Worm (Caenorhabditis elegans) whole organism, late embryonic: ENCODE results near the gene grl-14.

ENCODE experiments used
- C08G9.2 ChIP-seq: sonication (generic microtip); optimal IDR thresholded peaks from 2 replicates; lab custom pipeline; 2016; ENCODE audit warnings: mild to moderate bottlenecking, missing genetic modification characterization, moderate library complexity, missing compliant biosample characterization
- ahr-1 ChIP-seq: sonication (generic microtip); optimal IDR thresholded peaks from 2 replicates; lab custom pipeline; 2016; ENCODE audit warnings: missing genetic modification characterization, missing compliant biosample characterization
- ama-1 ChIP-seq: fragments of 150-350 bp; optimal IDR thresholded peaks from 2 replicates; lab custom pipeline; 2014
- ceh-14 ChIP-seq: sonication (generic microtip); optimal IDR thresholded peaks from 2 replicates; lab custom pipeline; 2016; ENCODE audit warnings: missing genotype, missing genetic modification characterization, missing compliant biosample characterization
- ceh-18 ChIP-seq: sonication (generic microtip); optimal IDR thresholded peaks from 2 replicates; lab custom pipeline; 2016; ENCODE audit warnings: missing genetic modification characterization, missing compliant biosample characterization
- ceh-24 ChIP-seq: sonication (generic microtip); optimal IDR thresholded peaks from 2 replicates; lab custom pipeline; 2016; ENCODE audit warnings: mild to moderate bottlenecking, missing genetic modification characterization, missing compliant biosample characterization
- ceh-31 ChIP-seq: sonication (generic microtip); optimal IDR thresholded peaks from 2 replicates; lab custom pipeline; 2016; ENCODE audit warnings: missing genetic modification characterization, missing compliant biosample characterization
- ceh-34 ChIP-seq: sonication (generic microtip); optimal IDR thresholded peaks from 2 replicates; lab custom pipeline; 2016; ENCODE audit warnings: mild to moderate bottlenecking, missing genetic modification characterization, missing compliant biosample characterization
- ceh-45 ChIP-seq: fragments of 200-800 bp; sonication (Bioruptor generic); IDR thresholded peaks from 2 replicates; pipeline ENCODE4 v1.3.6; 2022; ENCODE audit warnings: missing genetic modification reagents, missing genetic modification characterization, missing compliant biosample characterization
- ceh-48 ChIP-seq: sonication (generic microtip); optimal IDR thresholded peaks from 2 replicates; lab custom pipeline; 2016; ENCODE audit warnings: missing genetic modification characterization, inconsistent platforms, missing compliant biosample characterization
- ceh-9 ChIP-seq: sonication (generic microtip); optimal IDR thresholded peaks from 2 replicates; lab custom pipeline; 2016; ENCODE audit warnings: mild to moderate bottlenecking, missing genetic modification characterization, inconsistent platforms, missing compliant biosample characterization
- che-1 ChIP-seq: sonication (generic microtip); optimal IDR thresholded peaks from 2 replicates; lab custom pipeline; 2016; ENCODE audit warnings: mild to moderate bottlenecking, missing genetic modification characterization, missing compliant biosample characterization
- dve-1 ChIP-seq: sonication (generic microtip); optimal IDR thresholded peaks from 2 replicates; lab custom pipeline; 2017; ENCODE audit warnings: antibody characterized with exemption, mild to moderate bottlenecking, missing genetic modification characterization, missing compliant biosample characterization
- elt-2 ChIP-seq: sonication (generic microtip); optimal IDR thresholded peaks from 2 replicates; lab custom pipeline; 2016; ENCODE audit warnings: missing genetic modification reagents, missing genetic modification characterization, missing compliant biosample characterization
- ets-4 ChIP-seq: sonication (generic microtip); optimal IDR thresholded peaks from 2 replicates; lab custom pipeline; 2016; ENCODE audit warnings: missing genetic modification characterization, missing compliant biosample characterization
- fax-1 ChIP-seq: sonication (generic microtip); optimal IDR thresholded peaks from 2 replicates; lab custom pipeline; 2016; ENCODE audit warnings: missing genotype, missing genetic modification characterization, missing compliant biosample characterization
- fkh-10 ChIP-seq: fragments of 150-350 bp; optimal IDR thresholded peaks from 2 replicates; lab custom pipeline; 2014; ENCODE audit warnings: missing biosample characterization, missing genetic modification reagents, missing genetic modification characterization
- fkh-6 ChIP-seq: sonication (generic microtip); optimal IDR thresholded peaks from 2 replicates; lab custom pipeline; 2016; ENCODE audit warnings: missing genetic modification characterization, missing compliant biosample characterization
- hlh-13 ChIP-seq: fragments of 200-800 bp; sonication (Bioruptor generic); optimal IDR thresholded peaks from 2 replicates; lab custom pipeline; 2018; ENCODE audit warnings: mild to moderate bottlenecking, missing genetic modification characterization, missing compliant biosample characterization
- hlh-15 ChIP-seq: sonication (generic microtip); optimal IDR thresholded peaks from 2 replicates; lab custom pipeline; 2016; ENCODE audit warnings: missing genetic modification characterization, missing compliant biosample characterization
- hlh-30 ChIP-seq: sonication (generic microtip); optimal IDR thresholded peaks from 2 replicates; lab custom pipeline; 2017; ENCODE audit warnings: antibody characterized with exemption, missing genetic modification characterization, missing compliant biosample characterization; ENCODE audit not compliant: insufficient read depth
- lin-11 ChIP-seq: fragments of 200-800 bp; sonication (Bioruptor generic); optimal IDR thresholded peaks from 2 replicates; lab custom pipeline; 2018; ENCODE audit warnings: mild to moderate bottlenecking, missing genetic modification characterization, missing compliant biosample characterization
- madf-2 ChIP-seq: sonication (generic microtip); optimal IDR thresholded peaks from 2 replicates; lab custom pipeline; 2017; ENCODE audit warnings: missing genetic modification characterization, missing compliant biosample characterization
- mec-3 ChIP-seq: sonication (generic microtip); optimal IDR thresholded peaks from 2 replicates; lab custom pipeline; 2016; ENCODE audit warnings: borderline replicate concordance, missing genetic modification characterization, missing compliant biosample characterization
- nfya-1 ChIP-seq: sonication (generic microtip); optimal IDR thresholded peaks from 2 replicates; lab custom pipeline; 2017; ENCODE audit warnings: missing genetic modification characterization, mild to moderate bottlenecking, missing compliant biosample characterization, antibody characterized with exemption, moderate library complexity
- odd-2 ChIP-seq: sonication (generic microtip); optimal IDR thresholded peaks from 2 replicates; lab custom pipeline; 2017; ENCODE audit warnings: antibody characterized with exemption, mild to moderate bottlenecking, missing genetic modification characterization, missing compliant biosample characterization
- pag-3 ChIP-seq: sonication (generic microtip); optimal IDR thresholded peaks from 2 replicates; lab custom pipeline; 2016; ENCODE audit warnings: missing compliant biosample characterization, missing genetic modification characterization, borderline replicate concordance
- pat-9 ChIP-seq: fragments of 200-800 bp; sonication (Bioruptor generic); optimal IDR thresholded peaks from 2 replicates; lab custom pipeline; 2018; ENCODE audit warnings: mild to moderate bottlenecking, missing genetic modification characterization, moderate library complexity, missing compliant biosample characterization
- pax-1 ChIP-seq: fragments of 150-350 bp; optimal IDR thresholded peaks from 2 replicates; lab custom pipeline; 2014; ENCODE audit warnings: missing biosample characterization, missing genetic modification characterization
- pha-2 ChIP-seq: sonication (generic microtip); optimal IDR thresholded peaks from 2 replicates; lab custom pipeline; 2017; ENCODE audit warnings: mild to moderate bottlenecking, missing genetic modification characterization, missing compliant biosample characterization
- pha-4 ChIP-seq: fragments of 150-350 bp; optimal IDR thresholded peaks from 2 replicates; lab custom pipeline; 2018; ENCODE audit warnings: missing biosample characterization, missing genetic modification reagents, missing genetic modification characterization
- ref-2 ChIP-seq: sonication (generic microtip); optimal IDR thresholded peaks from 2 replicates; lab custom pipeline; 2016; ENCODE audit warnings: missing genetic modification characterization, missing compliant biosample characterization
- sdc-2 ChIP-seq: sonication (generic microtip); optimal IDR thresholded peaks from 2 replicates; lab custom pipeline; 2016; ENCODE audit warnings: missing genotype, missing genetic modification characterization, missing compliant biosample characterization
- sox-2 ChIP-seq: fragments of 200-800 bp; sonication (Bioruptor generic); IDR thresholded peaks from 2 replicates; pipeline ENCODE4 v1.3.6; 2022; ENCODE audit warnings: missing genetic modification reagents, missing genetic modification characterization, missing compliant biosample characterization
- sox-4 ChIP-seq: sonication (generic microtip); optimal IDR thresholded peaks from 2 replicates; lab custom pipeline; 2017; ENCODE audit warnings: mild to moderate bottlenecking, missing genetic modification characterization, inconsistent platforms, missing compliant biosample characterization
- syd-9 ChIP-seq: sonication (generic microtip); optimal IDR thresholded peaks from 2 replicates; lab custom pipeline; 2016; ENCODE audit warnings: mild to moderate bottlenecking, missing genetic modification characterization, moderate library complexity, missing compliant biosample characterization
- tbx-2 ChIP-seq: sonication (generic microtip); optimal IDR thresholded peaks from 2 replicates; lab custom pipeline; 2016; ENCODE audit warnings: missing genetic modification characterization, missing compliant biosample characterization
- unc-42 ChIP-seq: sonication (generic microtip); optimal IDR thresholded peaks from 2 replicates; lab custom pipeline; 2016; ENCODE audit warnings: missing genotype, missing genetic modification characterization, missing compliant biosample characterization
- unc-55 ChIP-seq: sonication (generic microtip); optimal IDR thresholded peaks from 2 replicates; lab custom pipeline; 2017; ENCODE audit warnings: missing biosample characterization, missing genetic modification reagents, missing genetic modification characterization
- unc-86 ChIP-seq: sonication (generic microtip); optimal IDR thresholded peaks from 2 replicates; lab custom pipeline; 2016; ENCODE audit warnings: missing genetic modification characterization, missing compliant biosample characterization
- ztf-16 ChIP-seq: sonication (generic microtip); optimal IDR thresholded peaks from 2 replicates; lab custom pipeline; 2017; ENCODE audit warnings: missing genetic modification characterization, missing compliant biosample characterization

grl-14 gene

DNA sequence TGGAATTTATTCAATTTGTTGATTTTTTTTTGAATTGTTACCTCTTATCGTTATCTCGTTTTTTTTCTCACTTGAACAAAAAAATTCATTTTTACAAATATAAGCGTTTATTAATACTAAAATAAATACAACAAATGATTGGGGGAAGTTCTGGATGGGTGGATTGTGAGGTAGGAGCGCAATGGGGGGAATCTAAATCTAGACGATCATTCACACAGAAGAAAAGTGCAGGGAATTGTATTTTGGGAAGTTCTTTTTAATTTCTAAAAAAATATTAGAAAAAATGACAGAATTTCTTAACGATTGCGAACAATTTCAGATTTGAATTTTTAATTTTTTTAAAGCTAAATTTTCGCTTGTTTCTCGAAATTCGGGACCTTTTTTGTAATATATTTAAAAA is 16.1 kb downstream of the grl-14 start:
- TF ChIP-seq fkh-6 (no peak), C08G9.2 (tag; lab: Kevin White, UChicago) (no peak)

ce11 chrV:20845524-20846208 is 20.3 kb downstream of the grl-14 start, which contains the start of the genes F31D4.2 and fkb-6:
TSS of gene F31D4.2 (minus strand) at chrV:20845546.
TSS of gene fkb-6 (plus strand) at chrV:20846158.
- TF ChIP-seq unc-55 (GFP tag; lab: Kevin White, UChicago): peak; percentile 63
- peak; percentile 89 for TF ChIP-seq ceh-48 (tag; lab: Kevin White, UChicago)
- TF ChIP-seq ceh-31 (tag; lab: Kevin White, UChicago): peak; percentile 9
- TF ChIP-seq pax-1 (tag; lab: Kevin White, UChicago): peak; percentile 8
- peak; percentile 27 for TF ChIP-seq ceh-34 (tag; lab: Kevin White, UChicago)
- TF ChIP-seq sox-2 (GFP tag; lab: Robert Waterston, UW): peak; percentile 1; the same call in 1 of the 2 replicates
- TF ChIP-seq pha-2 (tag; lab: Kevin White, UChicago): peak; percentile 4
- peak; percentile 81 for TF ChIP-seq nfya-1 (tag; lab: Kevin White, UChicago)
- TF ChIP-seq dve-1 (tag; lab: Kevin White, UChicago): peak; percentile 42
- TF ChIP-seq hlh-30 (tag; lab: Kevin White, UChicago): peak; percentile 22
- no peak for TF ChIP-seq ceh-18 (tag; lab: Kevin White, UChicago)
- peak; percentile 37 for TF ChIP-seq unc-42 (tag; lab: Kevin White, UChicago)
- TF ChIP-seq fkh-10 (GFP tag; lab: Kevin White, UChicago): no peak
- TF ChIP-seq unc-86 (tag; lab: Kevin White, UChicago): peak; percentile 3
- TF ChIP-seq tbx-2: peak; percentile 53
- no peak for TF ChIP-seq pag-3 (tag; lab: Kevin White, UChicago)
- no peak for TF ChIP-seq che-1 (tag; lab: Kevin White, UChicago)

ce11 chrV:20847743-20848229 is 22.4 kb downstream of the grl-14 start:
- TF ChIP-seq ama-1 (lab: Kevin White, UChicago) (peak; percentile 27), unc-55 (GFP tag; lab: Kevin White, UChicago) (no peak)
- TF ChIP-seq, all 69 proteins: peak for 1

DNA sequence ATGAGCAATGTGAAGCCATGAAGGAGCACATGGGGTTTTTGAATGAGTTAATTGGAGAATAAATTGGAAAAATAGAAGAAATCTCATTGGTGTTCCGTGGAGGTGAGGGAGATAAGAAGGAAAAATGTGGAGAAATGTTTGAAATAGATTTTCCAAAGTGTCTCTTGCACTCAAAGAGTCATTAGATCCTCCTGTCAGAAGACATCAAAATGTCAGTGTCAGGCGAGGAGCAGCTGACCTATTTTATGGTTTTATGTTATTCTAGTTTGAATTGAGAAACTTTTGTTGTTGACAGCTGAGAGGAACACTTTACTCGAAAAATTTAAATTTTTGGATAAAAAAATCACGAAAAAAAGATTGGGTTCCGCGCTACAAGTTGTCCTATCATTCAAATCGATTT is 25.2 kb downstream of the grl-14 start, which contains the start of gene clec-264:
Gene clec-264 (minus strand): TSS at position 122 of the 400 bp plus-strand sequence.
- TF ChIP-seq unc-55 (GFP tag; lab: Kevin White, UChicago): peak; percentile 77
- no peak for TF ChIP-seq ceh-24 (tag; lab: Kevin White, UChicago)

DNA sequence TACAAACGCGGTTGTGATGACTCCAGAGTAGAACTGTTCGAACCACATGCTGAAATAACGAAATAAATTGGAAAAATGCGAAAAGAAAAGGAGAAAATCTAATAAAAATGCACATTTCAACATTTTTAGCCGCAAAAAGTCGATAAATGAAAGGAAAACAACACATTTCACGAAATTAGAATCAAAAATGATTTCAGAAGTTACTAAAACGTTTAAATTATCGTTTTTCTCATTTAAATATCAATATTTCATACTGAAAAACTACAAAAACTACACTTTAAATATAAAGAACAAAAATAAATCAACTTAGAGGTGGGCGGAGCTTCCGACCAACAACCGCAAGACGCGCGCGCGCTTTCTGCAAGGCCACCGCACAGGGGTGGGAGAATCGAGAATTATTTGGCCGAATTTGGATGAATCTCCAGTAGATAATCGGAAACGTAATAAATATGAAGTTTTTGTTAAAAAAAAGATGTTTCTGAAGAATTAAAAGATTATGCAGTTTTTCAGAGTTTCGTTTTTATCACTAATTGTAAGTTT is 26.6 kb downstream of the grl-14 start, which contains the start of gene ndua-1:
Gene ndua-1 (minus strand): TSS at position 51 of the 540 bp plus-strand sequence.
- TF ChIP-seq sox-4 (tag; lab: Kevin White, UChicago) (no peak), ztf-16 (tag; lab: Kevin White, UChicago) (peak; percentile 20), ceh-14 (no peak), pha-4 (tag; lab: Kevin White, UChicago) (no peak), elt-2 (tag; lab: Kevin White, UChicago) (peak; percentile 9), lin-11 (no peak), unc-86 (tag; lab: Kevin White, UChicago) (no peak), sdc-2 (no peak), sox-2 (GFP tag; lab: Robert Waterston, UW) (no peak), pax-1 (tag; lab: Kevin White, UChicago) (no peak), ref-2 (tag; lab: Kevin White, UChicago) (peak; percentile 13), ceh-9 (tag; lab: Kevin White, UChicago) (no peak), ceh-45 (GFP tag; lab: Robert Waterston, UW) (no peak), tbx-2 (peak; percentile 33), hlh-13 (GFP tag; lab: Kevin White, UChicago) (no peak), pag-3 (tag; lab: Kevin White, UChicago) (no peak), syd-9 (tag; lab: Kevin White, UChicago) (no peak), ets-4 (tag; lab: Kevin White, UChicago) (no peak), pha-2 (tag; lab: Kevin White, UChicago) (peak; percentile 74), mec-3 (tag; lab: Kevin White, UChicago) (no peak), pat-9 (tag; lab: Kevin White, UChicago) (no peak), ahr-1 (tag; lab: Kevin White, UChicago) (no peak), C08G9.2 (tag; lab: Kevin White, UChicago) (peak; percentile 50), madf-2 (tag; lab: Kevin White, UChicago) (no peak), ceh-48 (tag; lab: Kevin White, UChicago) (no peak), fax-1 (tag; lab: Kevin White, UChicago) (no peak), hlh-15 (tag; lab: Kevin White, UChicago) (no peak), odd-2 (no peak)
